Fruit fly (Drosophila melanogaster) S2 (cell line): ENCODE measurements around the gene Pgant6.

Experiments used
- CG8478 ChIP-seq: fragments of >200 bp; optimal IDR thresholded peaks from 2 replicates; lab custom pipeline; 2018
- CTCF ChIP-seq, 2 experiments: fragments of >200 bp; optimal IDR thresholded peaks; 2 replicates each; lab custom pipeline; 2018

DNA sequence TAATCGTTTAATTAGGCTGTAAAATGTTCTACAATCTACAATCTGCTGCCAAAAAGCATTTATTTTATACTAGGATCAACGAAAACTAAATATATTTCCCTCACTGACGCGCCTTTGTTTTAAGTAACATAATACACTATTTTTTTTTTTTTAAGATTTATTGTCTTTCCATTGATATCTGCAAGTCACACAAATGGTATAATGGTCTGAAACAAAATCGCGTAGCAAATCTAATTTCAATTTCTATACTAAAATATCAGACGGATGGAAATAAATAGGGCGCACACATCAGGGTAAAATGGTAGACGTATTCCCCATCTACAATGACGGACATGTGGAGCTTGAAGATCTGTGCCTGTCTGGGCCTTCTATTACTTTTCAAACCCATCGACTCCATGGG is 42.6 kb upstream of the Pgant6 start, which contains the start of gene Acp62F:
- TF ChIP-seq CG8478 (lab: Kevin White, UChicago) (no peak), CTCF (optimal IDR thresholded peaks at IDR 0.05; lab: Kevin White, UChicago) (no peak)
